Worm (Caenorhabditis elegans) whole organism, late embryonic: Measurements from ENCODE around the gene srg-3.

Experiments
- pqm-1 ChIP-seq: sonication (generic microtip); optimal IDR thresholded peaks from 2 replicates; lab custom pipeline; 2016; ENCODE audit warnings: missing genetic modification characterization, missing compliant biosample characterization
- tbx-2 ChIP-seq: sonication (generic microtip); optimal IDR thresholded peaks from 2 replicates; lab custom pipeline; 2016; ENCODE audit warnings: missing genetic modification characterization, missing compliant biosample characterization

ce11 chrIII:6272868-6273267 is 2.7 kb upstream of the srg-3 start, which contains the start of gene C18F10.2:
- TF ChIP-seq pqm-1 (tag; lab: Kevin White, UChicago) (no peak), tbx-2 (no peak)
